Fruit fly (Drosophila melanogaster) whole organism, wandering third instar larva: Measurements from ENCODE around the gene TfAP-2.

Experiments
- Abd-B ChIP-seq: fragments of >200 bp; optimal IDR thresholded peaks from 2 replicates; lab custom pipeline; 2017; ENCODE audit warnings: missing biosample characterization, missing genetic modification characterization
- CG32264 ChIP-seq: fragments of 200-800 bp; sonication (Bioruptor generic); optimal IDR thresholded peaks from 2 replicates; lab custom pipeline; 2016; ENCODE audit warnings: missing biosample characterization, missing genetic modification characterization
- CG9705 ChIP-seq: fragments of 200-800 bp; sonication (Bioruptor generic); optimal IDR thresholded peaks from 2 replicates; lab custom pipeline; 2018; ENCODE audit warnings: missing biosample characterization, mild to moderate bottlenecking, missing genetic modification characterization
- CrebA ChIP-seq: fragments of 200-800 bp; sonication (Bioruptor generic); optimal IDR thresholded peaks from 2 replicates; lab custom pipeline; 2016; ENCODE audit warnings: missing biosample characterization, mild to moderate bottlenecking, missing genetic modification characterization, borderline replicate concordance
- Dfd ChIP-seq: fragments of >200 bp; optimal IDR thresholded peaks from 2 replicates; lab custom pipeline; 2017; ENCODE audit warnings: missing biosample characterization, missing genetic modification characterization
- GATAd ChIP-seq: sonication (Bioruptor generic); optimal IDR thresholded peaks from 2 replicates; lab custom pipeline; 2016; ENCODE audit warnings: missing biosample characterization, missing genetic modification characterization
- HLH106 ChIP-seq: fragments of 200-800 bp; optimal IDR thresholded peaks from 3 replicates; lab custom pipeline; 2019; ENCODE audit warnings: missing biosample characterization, mild to moderate bottlenecking, missing genetic modification characterization, moderate library complexity
- Hr78 ChIP-seq: fragments of >200 bp; optimal IDR thresholded peaks from 2 replicates; lab custom pipeline; 2017; ENCODE audit warnings: missing biosample characterization, missing genetic modification characterization
- Hr83 ChIP-seq: fragments of 200-300 bp; sonication (Bioruptor generic); optimal IDR thresholded peaks from 2 replicates; lab custom pipeline; 2016; ENCODE audit warnings: missing biosample characterization, mild to moderate bottlenecking, missing genetic modification characterization, moderate library complexity; ENCODE audit not compliant: poor library complexity, severe bottlenecking
- Jra ChIP-seq: sonication (Bioruptor generic); optimal IDR thresholded peaks from 2 replicates; lab custom pipeline; 2016; ENCODE audit warnings: missing biosample characterization, missing genetic modification characterization
- Mio ChIP-seq: sonication (Bioruptor generic); optimal IDR thresholded peaks from 2 replicates; lab custom pipeline; 2016; ENCODE audit warnings: missing biosample characterization, missing genetic modification characterization
- Myc ChIP-seq: fragments of >200 bp; optimal IDR thresholded peaks from 2 replicates; lab custom pipeline; 2017
- N ChIP-seq: fragments of >200 bp; optimal IDR thresholded peaks from 2 replicates; lab custom pipeline; 2018; ENCODE audit warnings: missing biosample characterization, missing external identifiers, missing genetic modification characterization
- OdsH ChIP-seq: fragments of 200-800 bp; sonication (Bioruptor generic); optimal IDR thresholded peaks from 2 replicates; lab custom pipeline; 2016; ENCODE audit warnings: missing biosample characterization, mild to moderate bottlenecking, missing genetic modification characterization
- Rel ChIP-seq, 2 experiments: fragments of 200-800 bp; sonication (Bioruptor generic) in 1 of 2; optimal IDR thresholded peaks; 2 replicates in 1 of 2; 3 replicates in 1 of 2; lab custom pipeline; 2016 to 2019; ENCODE audit warnings: mild to moderate bottlenecking in 2 of 2, missing biosample characterization in 2 of 2, missing genetic modification characterization in 2 of 2, moderate library complexity in 1 of 2
- Sp1 ChIP-seq: fragments of 200-800 bp; sonication (Bioruptor generic); optimal IDR thresholded peaks from 3 replicates; lab custom pipeline; 2019; ENCODE audit warnings: missing biosample characterization, mild to moderate bottlenecking, missing genetic modification characterization, moderate library complexity
- Vsx2 ChIP-seq: fragments of 200-300, 225-300 bp; sonication (Bioruptor generic); optimal IDR thresholded peaks from 2 replicates; lab custom pipeline; 2018; ENCODE audit warnings: missing biosample characterization, missing genetic modification characterization; ENCODE audit not compliant: partially characterized antibody
- br ChIP-seq: fragments of 200-800 bp; sonication (Bioruptor generic); optimal IDR thresholded peaks from 2 replicates; lab custom pipeline; 2016; ENCODE audit warnings: missing biosample characterization, missing genetic modification characterization
- dmrt93B ChIP-seq: fragments of 200-800 bp; sonication (Bioruptor generic); optimal IDR thresholded peaks from 2 replicates; lab custom pipeline; 2018; ENCODE audit warnings: missing biosample characterization, mild to moderate bottlenecking, missing genetic modification characterization
- fru ChIP-seq: fragments of 200-800 bp; sonication (Bioruptor generic); optimal IDR thresholded peaks from 3 replicates; lab custom pipeline; 2016; ENCODE audit warnings: missing biosample characterization, mild to moderate bottlenecking, missing genetic modification characterization
- h ChIP-seq: fragments of 200-800 bp; sonication (Bioruptor generic); optimal IDR thresholded peaks from 3 replicates; lab custom pipeline; 2016; ENCODE audit warnings: missing biosample characterization, mild to moderate bottlenecking, missing genetic modification characterization
- jim ChIP-seq: fragments of 175-275, 200-325 bp; sonication (Bioruptor generic); optimal IDR thresholded peaks from 2 replicates; lab custom pipeline; 2016; ENCODE audit warnings: missing biosample characterization, mild to moderate bottlenecking, missing genetic modification characterization
- pan ChIP-seq: fragments of >200 bp; optimal IDR thresholded peaks from 2 replicates; lab custom pipeline; 2017
- rgr ChIP-seq: fragments of 200-800 bp; sonication (Bioruptor generic); optimal IDR thresholded peaks from 3 replicates; lab custom pipeline; 2016; ENCODE audit warnings: missing biosample characterization, mild to moderate bottlenecking, missing genetic modification characterization
- sage ChIP-seq: fragments of 200-800 bp; sonication (Bioruptor generic); optimal IDR thresholded peaks from 2 replicates; lab custom pipeline; 2016; ENCODE audit warnings: missing biosample characterization, mild to moderate bottlenecking, missing genetic modification characterization
- sv ChIP-seq: fragments of 200-800 bp; sonication (Bioruptor generic); optimal IDR thresholded peaks from 3 replicates; lab custom pipeline; 2016; ENCODE audit warnings: missing biosample characterization, missing genetic modification characterization
- tai ChIP-seq: sonication (Bioruptor generic); optimal IDR thresholded peaks from 2 replicates; lab custom pipeline; 2016; ENCODE audit warnings: missing biosample characterization, missing genetic modification characterization
- woc ChIP-seq: sonication (Bioruptor generic); optimal IDR thresholded peaks from 2 replicates; lab custom pipeline; 2016; ENCODE audit warnings: missing biosample characterization, mild to moderate bottlenecking, missing genetic modification characterization

Gene TfAP-2

dm6 chr3L:21636265-21636993, 49.8 kb downstream of the TfAP-2 start, which contains the start of gene CG32444:
Gene CG32444 (plus strand): TSS chr3L:21636947.
- no peak for TF ChIP-seq Abd-B (GFP tag; lab: Kevin White, UChicago)
- TF ChIP-seq Mio, result no peak
- no peak for TF ChIP-seq br
- TF ChIP-seq h (GFP tag; lab: Kevin White, UChicago), result no peak
- TF ChIP-seq dmrt93B (GFP tag; lab: Kevin White, UChicago), result no peak
- no peak for TF ChIP-seq pan (lab: Kevin White, UChicago)
- no peak for TF ChIP-seq Vsx2 (GFP tag; lab: Kevin White, UChicago)
- no peak for TF ChIP-seq sage (GFP tag; lab: Kevin White, UChicago)

DNA sequence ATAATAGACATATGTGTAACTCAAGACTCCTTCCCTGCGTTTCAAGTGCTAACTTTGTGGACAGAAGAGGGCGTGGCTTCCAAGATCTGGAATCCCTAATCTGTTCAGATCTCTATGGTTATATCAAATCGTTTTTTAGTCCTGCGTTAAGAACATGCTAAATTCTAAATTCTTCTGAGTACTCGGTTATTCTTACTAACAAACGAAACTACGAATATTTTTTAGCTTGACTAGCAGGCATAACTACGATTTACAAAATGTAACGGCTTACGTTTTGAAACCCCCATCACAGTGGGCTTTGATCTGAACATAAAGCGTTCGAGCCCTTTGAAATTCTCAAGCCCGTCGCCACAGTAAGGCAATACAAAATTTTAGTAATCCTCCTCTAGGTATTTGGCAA, 52.4 kb downstream of the TfAP-2 start, which contains the start of gene CG32445:
CG32445 (plus strand) TSS at position 301 of the 400 bp plus-strand sequence.
- no peak for TF ChIP-seq tai (GFP tag; lab: Kevin White, UChicago)
- no peak for TF ChIP-seq CG9705 (GFP tag; lab: Kevin White, UChicago)
- TF ChIP-seq h (GFP tag; lab: Kevin White, UChicago), result no peak
- no peak for TF ChIP-seq sv (GFP tag; lab: Kevin White, UChicago)
- TF ChIP-seq Sp1 (GFP tag; lab: Kevin White, UChicago), result no peak
- TF ChIP-seq Hr78 (GFP tag; lab: Kevin White, UChicago), result no peak
- no peak for TF ChIP-seq Dfd (GFP tag; lab: Kevin White, UChicago)

- TF ChIP-seq OdsH (GFP tag; lab: Kevin White, UChicago), result peak; percentile 5
- TF ChIP-seq Dfd (GFP tag; lab: Kevin White, UChicago), result no peak
- peak; percentile 56 for TF ChIP-seq HLH106 (tag; lab: Kevin White, UChicago)
- TF ChIP-seq jim (GFP tag; lab: Kevin White, UChicago), result peak; percentile 7
- TF ChIP-seq N, result no peak
- no peak for TF ChIP-seq CG32264 (GFP tag; lab: Kevin White, UChicago)
- TF ChIP-seq Rel (GFP tag; optimal IDR thresholded peaks at IDR 0.05; lab: Kevin White, UChicago), result no peak
- TF ChIP-seq Rel (tag; optimal IDR thresholded peaks at IDR 0.05; lab: Kevin White, UChicago), result peak; percentile 63
- TF ChIP-seq CG9705 (GFP tag; lab: Kevin White, UChicago), result peak; percentile 70
- no peak for TF ChIP-seq fru (GFP tag; lab: Kevin White, UChicago)
- no peak for TF ChIP-seq tai (GFP tag; lab: Kevin White, UChicago)
- TF ChIP-seq GATAd, result no peak
- TF ChIP-seq h (GFP tag; lab: Kevin White, UChicago), result peak; percentile 15
- no peak for TF ChIP-seq woc (GFP tag; lab: Kevin White, UChicago)
- no peak for TF ChIP-seq Vsx2 (GFP tag; lab: Kevin White, UChicago)
- TF ChIP-seq Sp1 (GFP tag; lab: Kevin White, UChicago), result peak; percentile 46
- TF ChIP-seq sv (GFP tag; lab: Kevin White, UChicago), result peak; percentile 10
- TF ChIP-seq Myc (lab: Kevin White, UChicago), result peak; percentile 74
- peak; percentile 45 for TF ChIP-seq rgr (GFP tag; lab: Kevin White, UChicago)
- peak; percentile 27 for TF ChIP-seq dmrt93B (GFP tag; lab: Kevin White, UChicago)
- TF ChIP-seq Jra (GFP tag; lab: Kevin White, UChicago), result no peak
- TF ChIP-seq Hr83 (GFP tag; lab: Kevin White, UChicago), result no peak
- no peak for TF ChIP-seq br
Measured at dm6 chr3L:21640815-21641214, 54.2 kb downstream of the TfAP-2 start, which contains the start of gene Atox1. Gene Atox1 (plus strand): TSS chr3L:21640995.

- no peak for TF ChIP-seq Jra (GFP tag; lab: Kevin White, UChicago)
- TF ChIP-seq dmrt93B (GFP tag; lab: Kevin White, UChicago), result no peak
- TF ChIP-seq tai (GFP tag; lab: Kevin White, UChicago), result no peak
- TF ChIP-seq Myc (lab: Kevin White, UChicago), result no peak
- no peak for TF ChIP-seq CrebA
Measured at dm6 chr3L:21642908-21643572, 56.4 kb downstream of the TfAP-2 start.

DNA sequence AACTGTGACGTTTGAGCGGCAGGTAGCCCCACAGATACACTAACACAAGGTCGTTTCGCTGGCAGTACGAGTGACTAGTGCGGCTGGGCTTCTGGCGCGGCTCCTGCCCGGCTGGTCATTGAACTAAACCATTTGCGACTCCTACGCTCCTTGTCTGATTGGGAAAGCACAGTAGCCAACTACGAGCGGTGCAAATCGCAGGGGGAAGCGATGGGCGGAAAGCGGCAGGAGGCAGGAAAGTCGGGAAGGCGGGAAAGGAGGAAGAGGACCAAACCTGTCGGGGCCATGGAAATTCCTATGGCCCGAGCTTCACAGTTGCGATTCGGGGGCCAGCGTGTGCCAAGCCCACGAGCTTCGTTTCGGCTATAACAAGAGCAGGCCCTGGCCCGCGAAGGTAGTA, 57.5 kb downstream of the TfAP-2 start:
- peak; percentile 17 for TF ChIP-seq woc (GFP tag; lab: Kevin White, UChicago)
- no peak for TF ChIP-seq Dfd (GFP tag; lab: Kevin White, UChicago)
